Fruit fly (Drosophila melanogaster) whole organism, embryonic: Measurements from ENCODE around the gene janB.

Experiments used
- ATbp ChIP-seq: fragments of 200-800 bp; sonication (Bioruptor generic); optimal IDR thresholded peaks from 2 replicates; lab custom pipeline; 2017; ENCODE audit warnings: missing biosample characterization, mild to moderate bottlenecking, missing genetic modification characterization, missing genetic modification reagents
- CG1024 ChIP-seq: fragments of 200-800 bp; sonication (Bioruptor generic); IDR thresholded peaks from 2 replicates; pipeline ENCODE4 v1.3.6; 2022; ENCODE audit warnings: missing biosample characterization, missing genetic modification characterization
- CG12071 ChIP-seq: fragments of 200-800 bp; sonication (Bioruptor generic); optimal IDR thresholded peaks from 3 replicates; lab custom pipeline; 2018; ENCODE audit warnings: missing biosample characterization, mild to moderate bottlenecking, missing genetic modification characterization
- CG14441 ChIP-seq: fragments of 200-800 bp; sonication (Bioruptor generic); IDR thresholded peaks from 2 replicates; pipeline ENCODE4 v1.3.6; 2022; ENCODE audit warnings: missing biosample characterization, missing genetic modification characterization
- CG15514 ChIP-seq: fragments of 200-800 bp; sonication (Bioruptor generic); optimal IDR thresholded peaks from 3 replicates; lab custom pipeline; 2017; ENCODE audit warnings: missing biosample characterization, missing genetic modification characterization, mild to moderate bottlenecking, moderate library complexity, missing genetic modification reagents
- CG17568 ChIP-seq: fragments of 200-800 bp; sonication (Bioruptor generic); optimal IDR thresholded peaks from 2 replicates; lab custom pipeline; 2018; ENCODE audit warnings: missing biosample characterization, mild to moderate bottlenecking, missing genetic modification characterization, moderate library complexity
- CG2712 ChIP-seq: fragments of 200-800 bp; optimal IDR thresholded peaks from 3 replicates; lab custom pipeline; 2019; ENCODE audit warnings: missing biosample characterization, mild to moderate bottlenecking, missing genetic modification characterization, moderate library complexity
- CG2889 ChIP-seq: fragments of 200-800 bp; sonication (Bioruptor generic); IDR thresholded peaks from 3 replicates; pipeline ENCODE4 v1.3.6; 2022; ENCODE audit warnings: missing biosample characterization, missing genetic modification characterization
- CG31224 ChIP-seq: fragments of 200-800 bp; sonication (Bioruptor generic); IDR thresholded peaks from 2 replicates; pipeline ENCODE4 v1.3.6; 2022; ENCODE audit warnings: missing biosample characterization, missing genetic modification characterization
- CG3838 ChIP-seq: fragments of 200-800 bp; sonication (Bioruptor generic); optimal IDR thresholded peaks from 3 replicates; lab custom pipeline; 2016; ENCODE audit warnings: missing biosample characterization, missing genetic modification characterization
- CG4424 ChIP-seq: fragments of 200-800 bp; sonication (Bioruptor generic); optimal IDR thresholded peaks from 3 replicates; lab custom pipeline; 2016; ENCODE audit warnings: missing biosample characterization, missing genetic modification characterization
- CG4707 ChIP-seq: fragments of 200-800 bp; sonication (Bioruptor generic); optimal IDR thresholded peaks from 2 replicates; lab custom pipeline; 2018; ENCODE audit warnings: missing biosample characterization, mild to moderate bottlenecking, missing genetic modification characterization, moderate library complexity
- CG4730 ChIP-seq: fragments of 200-800 bp; sonication (Bioruptor generic); IDR thresholded peaks from 2 replicates; pipeline ENCODE4 v1.3.6; 2022; ENCODE audit warnings: missing biosample characterization, missing genetic modification characterization
- CG6791 ChIP-seq: fragments of 200-800 bp; sonication (Bioruptor generic); IDR thresholded peaks from 3 replicates; pipeline ENCODE4 v1.3.6; 2022; ENCODE audit warnings: missing biosample characterization, missing genetic modification characterization; ENCODE audit not compliant: partially characterized antibody
- CG7963 ChIP-seq: fragments of 200-800 bp; sonication (Bioruptor generic); IDR thresholded peaks from 3 replicates; pipeline ENCODE4 v1.3.6; 2022; ENCODE audit warnings: missing biosample characterization, missing genetic modification characterization; ENCODE audit not compliant: partially characterized antibody
- CTCF ChIP-seq: fragments of 200-800 bp; sonication (Bioruptor generic); optimal IDR thresholded peaks from 2 replicates; lab custom pipeline; 2017; ENCODE audit warnings: missing biosample characterization, mild to moderate bottlenecking, missing genetic modification characterization, moderate library complexity
- D19B ChIP-seq: fragments of 200-800 bp; sonication (Bioruptor generic); optimal IDR thresholded peaks from 2 replicates; lab custom pipeline; 2017; ENCODE audit warnings: missing biosample characterization, mild to moderate bottlenecking, missing genetic modification characterization
- Dip2 ChIP-seq: fragments of 200-800 bp; sonication (Bioruptor generic); IDR thresholded peaks from 2 replicates; pipeline ENCODE4 v1.3.6; 2022; ENCODE audit warnings: missing biosample characterization, missing genetic modification characterization
- Drgx ChIP-seq: fragments of 200-800 bp; sonication (Bioruptor generic); IDR thresholded peaks from 2 replicates; pipeline ENCODE4 v1.3.6; 2022; ENCODE audit warnings: missing biosample characterization, missing genetic modification characterization
- Ets65A ChIP-seq: fragments of 200-800 bp; sonication (Bioruptor generic); peaks from one replicate; lab custom pipeline; 2016; ENCODE audit warnings: missing biosample characterization, missing genetic modification characterization
- GATAe ChIP-seq: fragments of 200-800 bp; sonication (Bioruptor generic); conservative IDR thresholded peaks from 2 replicates; pipeline ENCODE4 v1.3.6; 2022; ENCODE audit warnings: missing biosample characterization, missing genetic modification characterization
- HLH3B ChIP-seq: fragments of 200-800 bp; sonication (Bioruptor generic); IDR thresholded peaks from 2 replicates; pipeline ENCODE4 v1.3.6; 2022; ENCODE audit warnings: missing biosample characterization, missing genetic modification characterization
- Hey ChIP-seq: fragments of 200-800 bp; sonication (Bioruptor generic); optimal IDR thresholded peaks from 3 replicates; lab custom pipeline; 2018; ENCODE audit warnings: missing biosample characterization, mild to moderate bottlenecking, missing genetic modification characterization
- Hmr ChIP-seq: fragments of 200-800 bp; sonication (Bioruptor generic); optimal IDR thresholded peaks from 3 replicates; lab custom pipeline; 2017; ENCODE audit warnings: mild to moderate bottlenecking, missing biosample characterization, missing genetic modification reagents, missing genetic modification characterization
- Myb ChIP-seq: fragments of 200-800 bp; sonication (Bioruptor generic); optimal IDR thresholded peaks from 2 replicates; lab custom pipeline; 2016; ENCODE audit warnings: missing biosample characterization, missing genetic modification characterization
- NC2β ChIP-seq: fragments of 200-800 bp; sonication (Bioruptor generic); optimal IDR thresholded peaks from 2 replicates; lab custom pipeline; 2016; ENCODE audit warnings: missing biosample characterization, missing genetic modification characterization
- NfI ChIP-seq: fragments of 200-800 bp; sonication (Bioruptor generic); optimal IDR thresholded peaks from 3 replicates; lab custom pipeline; 2018; ENCODE audit warnings: missing biosample characterization, mild to moderate bottlenecking, missing genetic modification characterization, moderate library complexity
- Opbp ChIP-seq: fragments of 200-800 bp; sonication (Bioruptor generic); IDR thresholded peaks from 3 replicates; pipeline ENCODE4 v1.3.6; 2022; ENCODE audit warnings: missing biosample characterization, missing genetic modification characterization; ENCODE audit not compliant: partially characterized antibody
- Pdp1 ChIP-seq, 2 experiments: fragments of 200-800 bp; sonication (Bioruptor generic); optimal IDR thresholded peaks; 3 replicates each; lab custom pipeline; 2016; ENCODE audit warnings: missing biosample characterization in 2 of 2, missing genetic modification characterization in 2 of 2, mild to moderate bottlenecking in 1 of 2, moderate library complexity in 1 of 2
- Rfx ChIP-seq: fragments of 200-800 bp; sonication (Bioruptor generic); IDR thresholded peaks from 2 replicates; pipeline ENCODE4 v1.3.6; 2022; ENCODE audit warnings: missing biosample characterization, missing genetic modification characterization
- ara ChIP-seq: fragments of 200-800 bp; sonication (Bioruptor generic); IDR thresholded peaks from 2 replicates; pipeline ENCODE4 v1.3.6; 2022; ENCODE audit warnings: missing biosample characterization, missing genetic modification characterization
- ato ChIP-seq: fragments of 200-800 bp; sonication (Bioruptor generic); IDR thresholded peaks from 2 replicates; pipeline ENCODE4 v1.3.6; 2022; ENCODE audit warnings: missing biosample characterization, missing genetic modification characterization; ENCODE audit not compliant: partially characterized antibody
- bsh ChIP-seq, 2 experiments: fragments of 200-800 bp; sonication (Bioruptor generic); optimal IDR thresholded peaks; 2 replicates each; lab custom pipeline; 2017 to 2018; ENCODE audit warnings: mild to moderate bottlenecking in 2 of 2, missing biosample characterization in 2 of 2, missing genetic modification characterization in 2 of 2, moderate library complexity in 1 of 2
- ci ChIP-seq: fragments of 200-800 bp; sonication (Bioruptor generic); IDR thresholded peaks from 3 replicates; pipeline ENCODE4 v1.3.6; 2022; ENCODE audit warnings: missing biosample characterization, missing genetic modification characterization
- crp ChIP-seq, 2 experiments: fragments of 200-800 bp; sonication (Bioruptor generic); optimal IDR thresholded peaks; 2 replicates in 1 of 2; 3 replicates in 1 of 2; lab custom pipeline; 2017; ENCODE audit warnings: missing biosample characterization in 2 of 2, missing genetic modification characterization in 2 of 2, mild to moderate bottlenecking in 1 of 2, moderate library complexity in 1 of 2
- ems ChIP-seq: fragments of 200-800 bp; sonication (Bioruptor generic); optimal IDR thresholded peaks from 3 replicates; lab custom pipeline; 2016; ENCODE audit warnings: missing biosample characterization, missing genetic modification characterization
- nom ChIP-seq: fragments of 200-800 bp; sonication (Bioruptor generic); optimal IDR thresholded peaks from 2 replicates; lab custom pipeline; 2017; ENCODE audit warnings: missing biosample characterization, missing genetic modification characterization, mild to moderate bottlenecking, moderate library complexity, missing genetic modification reagents
- p53 ChIP-seq: fragments of 200-800 bp; sonication (Bioruptor generic); optimal IDR thresholded peaks from 2 replicates; lab custom pipeline; 2016; ENCODE audit warnings: missing biosample characterization, missing genetic modification characterization
- prd ChIP-seq, 3 experiments: fragments of >200 bp in 2 of 3; fragments of 200-800 bp in 1 of 3; sonication (Bioruptor generic) in 1 of 3; optimal IDR thresholded peaks in 2 of 3; IDR thresholded peaks in 1 of 3; 2 replicates in 2 of 3; 3 replicates in 1 of 3; pipeline versions ENCODE4 v1.3.6 to Lab custom; 2017 to 2022; ENCODE audit warnings: missing biosample characterization in 1 of 3, missing genetic modification characterization in 1 of 3
- rib ChIP-seq: fragments of 200-800 bp; sonication (Bioruptor generic); IDR thresholded peaks from 2 replicates; pipeline ENCODE4 v1.3.6; 2022; ENCODE audit warnings: missing biosample characterization, missing genetic modification characterization
- run ChIP-seq: fragments of 200-800 bp; sonication (Bioruptor generic); optimal IDR thresholded peaks from 3 replicates; lab custom pipeline; 2018; ENCODE audit warnings: missing biosample characterization, mild to moderate bottlenecking, missing genetic modification characterization
- sens ChIP-seq: fragments of 200-800 bp; sonication (Bioruptor generic); peaks from one replicate; lab custom pipeline; 2016; ENCODE audit warnings: missing biosample characterization, missing genetic modification characterization
- slbo ChIP-seq: fragments of 200-800 bp; sonication (Bioruptor generic); IDR thresholded peaks from 2 replicates; pipeline ENCODE4 v1.3.6; 2022; ENCODE audit warnings: missing biosample characterization, missing genetic modification characterization
- sug ChIP-seq: fragments of 200-800 bp; optimal IDR thresholded peaks from 2 replicates; lab custom pipeline; 2019; ENCODE audit warnings: missing biosample characterization, mild to moderate bottlenecking, missing genetic modification characterization, moderate library complexity
- ttk ChIP-seq: fragments of 200-800 bp; sonication (Bioruptor generic); IDR thresholded peaks from 2 replicates; pipeline ENCODE4 v2.1.2; 2022; ENCODE audit warnings: missing biosample characterization, missing genetic modification characterization

The janB gene

DNA sequence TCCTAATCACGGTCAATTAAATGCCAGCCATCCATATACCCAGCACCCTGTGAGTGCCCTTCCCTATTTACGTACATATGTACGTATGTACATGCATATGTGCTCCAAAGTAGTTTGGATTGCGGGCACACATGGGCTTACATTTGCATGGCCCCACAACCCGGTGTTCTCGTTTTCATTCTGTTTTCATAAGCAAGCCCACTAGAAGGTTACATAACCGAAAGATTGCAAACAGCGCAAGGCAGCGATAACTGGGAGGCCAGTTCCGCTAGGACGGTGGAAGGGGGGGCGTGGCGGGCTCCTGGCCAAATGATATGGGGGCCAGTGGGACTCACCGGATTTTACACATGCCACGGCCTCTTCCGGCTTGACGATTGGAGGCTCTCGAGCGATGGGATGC, 24.0 kb downstream of the janB start:
- TF ChIP-seq crp (GFP tag; optimal IDR thresholded peaks at IDR 0.05; lab: Kevin White, UChicago) (no peak), CG6791 (0 out of 3 replicates have a peak, but pooled peaks have one; percentile 8), Pdp1 (GFP tag; optimal IDR thresholded peaks at IDR 0.05; lab: Kevin White, UChicago) (peak in 1 of 2 experiments; percentile 91), CG31224 (GFP tag; lab: Robert Waterston, UW) (no peak), CG15514 (GFP tag; lab: Kevin White, UChicago) (no peak), NC2β (GFP tag; lab: Kevin White, UChicago) (no peak), run (tag; lab: Kevin White, UChicago) (no peak), CG4424 (GFP tag; lab: Kevin White, UChicago) (no peak), NfI (GFP tag; lab: Kevin White, UChicago) (no peak), ATbp (GFP tag; lab: Kevin White, UChicago) (no peak), sug (tag; lab: Kevin White, UChicago) (peak; percentile 31), Rfx (GFP tag; lab: Robert Waterston, UW) (no peak), Opbp (GFP tag; lab: Robert Waterston, UW) (no peak), ci (GFP tag; lab: Robert Waterston, UW) (peak; percentile 21; the same call in 1 of the 3 replicates), Myb (GFP tag; lab: Kevin White, UChicago) (no peak)

DNA sequence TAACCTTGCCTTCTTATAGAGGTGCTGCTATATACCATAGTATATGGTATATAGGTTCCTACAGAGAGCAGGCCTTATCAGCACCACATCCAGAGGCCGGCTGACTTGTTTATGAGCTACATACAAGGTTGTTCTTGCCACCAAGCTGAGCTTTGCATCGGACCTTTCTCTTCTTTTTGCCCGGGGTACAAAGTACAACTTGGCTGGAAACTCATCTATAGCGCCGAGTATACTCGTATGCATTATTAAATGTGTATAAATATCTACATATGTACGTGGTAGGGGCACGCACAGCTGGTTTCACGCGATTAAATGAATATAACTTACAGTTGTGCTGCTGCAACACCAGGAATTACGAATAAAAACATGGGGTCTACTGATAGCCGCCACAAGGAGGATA, 24.6 kb downstream of the janB start:
- no peak for TF ChIP-seq CTCF (GFP tag; lab: Kevin White, UChicago)
- TF ChIP-seq Hey (tag; lab: Kevin White, UChicago): no peak
- no peak for TF ChIP-seq CG31224 (GFP tag; lab: Robert Waterston, UW)
- peak; percentile 66 for TF ChIP-seq Drgx
- TF ChIP-seq CG4730: no peak
- no peak for TF ChIP-seq CG17568 (GFP tag; lab: Kevin White, UChicago)
- peak; percentile 40 for TF ChIP-seq Ets65A (GFP tag; lab: Kevin White, UChicago)
- peak; percentile 33 for TF ChIP-seq sens (GFP tag; lab: Kevin White, UChicago)
- TF ChIP-seq nom (GFP tag; lab: Kevin White, UChicago): peak; percentile 98
- peak in 1 of 2 experiments; percentile 67 for TF ChIP-seq bsh (GFP tag; optimal IDR thresholded peaks at IDR 0.05; lab: Kevin White, UChicago)

dm6 chr3R:30012602-30013489, 25.7 kb downstream of the janB start:
- TF ChIP-seq p53 (GFP tag; lab: Kevin White, UChicago) (no peak), ato (GFP tag; lab: Robert Waterston, UW) (no peak), CG2712 (tag; lab: Kevin White, UChicago) (no peak), CG2889 (GFP tag; lab: Robert Waterston, UW) (no peak), prd (optimal IDR thresholded peaks at IDR 0.05; lab: Kevin White, UChicago) (no peak), prd (GFP tag; IDR thresholded peaks at IDR 0.05; lab: Robert Waterston, UW) (peak; percentile 35; the same call in 1 of the 3 replicates), CG12071 (GFP tag; lab: Kevin White, UChicago) (no peak), ara (GFP tag; lab: Robert Waterston, UW) (no peak), rib (GFP tag; lab: Robert Waterston, UW) (peak; percentile 68; the same call in 1 of the 2 replicates), slbo (GFP tag; lab: Robert Waterston, UW) (peak; percentile 48; the same call in 1 of the 2 replicates), GATAe (GFP tag; lab: Robert Waterston, UW) (peak; percentile 38; the same call in 1 of the 2 replicates), ems (GFP tag; lab: Kevin White, UChicago) (peak; percentile 7), ttk (GFP tag; lab: Robert Waterston, UW) (0 out of 2 replicates have a peak, but pooled peaks have one; percentile 9), Hmr (GFP tag; lab: Kevin White, UChicago) (peak; percentile 11), NfI (GFP tag; lab: Kevin White, UChicago) (no peak), nom (GFP tag; lab: Kevin White, UChicago) (no peak), D19B (GFP tag; lab: Kevin White, UChicago) (peak; percentile 9), Dip2 (GFP tag; lab: Robert Waterston, UW) (no peak), CG4707 (no peak), CG17568 (GFP tag; lab: Kevin White, UChicago) (no peak), CG7963 (GFP tag; lab: Robert Waterston, UW) (no peak), CG3838 (no peak), CG1024 (GFP tag; lab: Robert Waterston, UW) (no peak), CG14441 (GFP tag; lab: Robert Waterston, UW) (0 out of 2 replicates have a peak, but pooled peaks have one; percentile 42), HLH3B (GFP tag; lab: Robert Waterston, UW) (no peak)
